Worm (Caenorhabditis elegans) whole organism, young adult: ENCODE results near the gene dhs-20.
A peak's percentile ranks its signal among the peaks of the same experiment; 100 is the strongest.

Experiments
- B0019.2 ChIP-seq: fragments of 200-800 bp; sonication (Bioruptor generic); conservative IDR thresholded peaks from 2 replicates; pipeline ENCODE4 v1.3.6; 2022; ENCODE audit warnings: missing genetic modification reagents, missing genetic modification characterization, missing compliant biosample characterization
- D2030.7 ChIP-seq: fragments of 200-800 bp; sonication (Bioruptor generic); IDR thresholded peaks from 2 replicates; pipeline ENCODE4 v1.3.6; 2022; ENCODE audit warnings: missing genetic modification reagents, missing genetic modification characterization, missing compliant biosample characterization
- F49E8.2 ChIP-seq: sonication (generic microtip); optimal IDR thresholded peaks from 3 replicates; lab custom pipeline; 2017; ENCODE audit warnings: missing genetic modification characterization, mild to moderate bottlenecking, missing compliant biosample characterization, antibody characterized with exemption, moderate library complexity; ENCODE audit not compliant: insufficient read depth
- F57C9.4 ChIP-seq: sonication (generic microtip); optimal IDR thresholded peaks from 2 replicates; lab custom pipeline; 2017; ENCODE audit warnings: mild to moderate bottlenecking, missing genetic modification characterization, missing compliant biosample characterization
- T07F8.4 ChIP-seq: sonication (generic microtip); optimal IDR thresholded peaks from 2 replicates; lab custom pipeline; 2016; ENCODE audit warnings: mild to moderate bottlenecking, missing genetic modification characterization, moderate library complexity, missing compliant biosample characterization
- Y53F4B.3 ChIP-seq: fragments of 200-800 bp; sonication (Bioruptor generic); IDR thresholded peaks from 2 replicates; pipeline ENCODE4 v1.3.6; 2022; ENCODE audit warnings: missing genetic modification reagents, missing genetic modification characterization, missing compliant biosample characterization
- Y53G8AR.9 ChIP-seq: fragments of 200-800 bp; sonication (Bioruptor generic); conservative IDR thresholded peaks from 2 replicates; pipeline ENCODE4 v1.3.6; 2022; ENCODE audit warnings: missing genetic modification reagents, missing genetic modification characterization, missing compliant biosample characterization
- Y56A3A.18 ChIP-seq: fragments of 200-800 bp; sonication (Bioruptor generic); IDR thresholded peaks from 2 replicates; pipeline ENCODE4 v1.3.6; 2022; ENCODE audit warnings: missing genetic modification reagents, missing genetic modification characterization, missing compliant biosample characterization
- Y79H2A.3 ChIP-seq: fragments of 200-800 bp; sonication (Bioruptor generic); conservative IDR thresholded peaks from 2 replicates; pipeline ENCODE4 v1.3.6; 2022; ENCODE audit warnings: missing genetic modification reagents, missing genetic modification characterization, missing compliant biosample characterization
- akir-1 ChIP-seq: fragments of 200-800 bp; sonication (Bioruptor generic); optimal IDR thresholded peaks from 2 replicates; lab custom pipeline; 2018; ENCODE audit warnings: mild to moderate bottlenecking, missing genetic modification characterization, moderate library complexity, missing compliant biosample characterization
- aptf-3 ChIP-seq: fragments of 200-800 bp; sonication (Bioruptor generic); IDR thresholded peaks from 2 replicates; pipeline ENCODE4 v1.3.6; 2022; ENCODE audit warnings: missing genetic modification characterization, missing compliant biosample characterization
- attf-3 ChIP-seq: fragments of 200-800 bp; sonication (Bioruptor generic); conservative IDR thresholded peaks from 2 replicates; pipeline ENCODE4 v1.3.6; 2022; ENCODE audit warnings: missing genetic modification reagents, missing genetic modification characterization, missing compliant biosample characterization
- bed-2 ChIP-seq: fragments of 200-800 bp; sonication (Bioruptor generic); IDR thresholded peaks from 2 replicates; pipeline ENCODE4 v1.3.6; 2022; ENCODE audit warnings: missing genetic modification reagents, missing genetic modification characterization, missing compliant biosample characterization
- ccch-3 ChIP-seq: fragments of 200-800 bp; sonication (Bioruptor generic); optimal IDR thresholded peaks from 2 replicates; lab custom pipeline; 2018; ENCODE audit warnings: mild to moderate bottlenecking, missing genetic modification characterization, missing compliant biosample characterization
- ceh-27 ChIP-seq: fragments of 200-800 bp; sonication (Bioruptor generic); optimal IDR thresholded peaks from 2 replicates; lab custom pipeline; 2018; ENCODE audit warnings: mild to moderate bottlenecking, missing genetic modification characterization, moderate library complexity, missing compliant biosample characterization
- ceh-40 ChIP-seq: fragments of 200-800 bp; sonication (Bioruptor generic); IDR thresholded peaks from 2 replicates; pipeline ENCODE4 v1.3.6; 2022; ENCODE audit warnings: missing genetic modification characterization, missing compliant biosample characterization
- chd-7 ChIP-seq: sonication (generic microtip); optimal IDR thresholded peaks from 2 replicates; lab custom pipeline; 2016; ENCODE audit warnings: mild to moderate bottlenecking, missing genetic modification characterization, moderate library complexity, missing compliant biosample characterization
- die-1 ChIP-seq: sonication (generic microtip); optimal IDR thresholded peaks from 2 replicates; lab custom pipeline; 2016; ENCODE audit warnings: missing genotype, mild to moderate bottlenecking, missing genetic modification characterization, missing compliant biosample characterization
- efl-1 ChIP-seq: fragments of 150-350 bp; optimal IDR thresholded peaks from 2 replicates; lab custom pipeline; 2014; ENCODE audit warnings: missing biosample characterization, missing genetic modification reagents, missing genetic modification characterization
- egl-18 ChIP-seq: fragments of 200-800 bp; sonication (Bioruptor generic); IDR thresholded peaks from 2 replicates; pipeline ENCODE4 v1.3.6; 2022; ENCODE audit warnings: missing genetic modification reagents, missing genetic modification characterization, missing compliant biosample characterization
- fkh-3 ChIP-seq: sonication (generic microtip); optimal IDR thresholded peaks from 2 replicates; lab custom pipeline; 2016; ENCODE audit warnings: mild to moderate bottlenecking, missing genetic modification characterization, missing compliant biosample characterization
- hmg-1.2 ChIP-seq: fragments of 200-800 bp; sonication (Bioruptor generic); IDR thresholded peaks from 2 replicates; pipeline ENCODE4 v1.3.6; 2022; ENCODE audit warnings: missing genetic modification reagents, missing genetic modification characterization, missing compliant biosample characterization
- hrde-1 ChIP-seq: sonication (generic microtip); optimal IDR thresholded peaks from 2 replicates; lab custom pipeline; 2016; ENCODE audit warnings: missing genetic modification characterization, mild to moderate bottlenecking, missing compliant biosample characterization, moderate library complexity, missing genotype, missing genetic modification reagents, borderline replicate concordance
- lag-1 ChIP-seq: fragments of 200-800 bp; sonication (Bioruptor generic); IDR thresholded peaks from 2 replicates; pipeline ENCODE4 v1.3.6; 2022; ENCODE audit warnings: missing genetic modification reagents, missing genetic modification characterization, missing compliant biosample characterization
- let-607 ChIP-seq, 2 experiments: fragments of 200-800 bp in 1 of 2; sonication (Bioruptor generic) in 1 of 2; sonication (generic microtip) in 1 of 2; optimal IDR thresholded peaks; 2 replicates each; lab custom pipeline; 2016 to 2018; ENCODE audit warnings: mild to moderate bottlenecking in 2 of 2, missing compliant biosample characterization in 2 of 2, missing genetic modification characterization in 2 of 2, moderate library complexity in 2 of 2, missing genotype in 1 of 2
- lin-26 ChIP-seq: fragments of 200-800 bp; sonication (Bioruptor generic); IDR thresholded peaks from 2 replicates; pipeline ENCODE4 v1.3.6; 2022; ENCODE audit warnings: missing genetic modification reagents, missing genetic modification characterization, missing compliant biosample characterization
- madf-10 ChIP-seq: sonication (generic microtip); optimal IDR thresholded peaks from 2 replicates; lab custom pipeline; 2016; ENCODE audit warnings: mild to moderate bottlenecking, missing genetic modification characterization, missing compliant biosample characterization
- madf-6 ChIP-seq: fragments of 200-800 bp; sonication (Bioruptor generic); IDR thresholded peaks from 2 replicates; pipeline ENCODE4 v1.3.6; 2022; ENCODE audit warnings: missing genetic modification reagents, missing genetic modification characterization, missing compliant biosample characterization
- mel-28 ChIP-seq: sonication (generic microtip); optimal IDR thresholded peaks from 2 replicates; lab custom pipeline; 2016; ENCODE audit warnings: borderline replicate concordance, mild to moderate bottlenecking, missing genetic modification characterization, missing compliant biosample characterization
- mes-4 ChIP-seq: sonication (generic microtip); optimal IDR thresholded peaks from 2 replicates; lab custom pipeline; 2016; ENCODE audit warnings: missing genotype, missing genetic modification characterization, missing compliant biosample characterization
- mxl-1 ChIP-seq: sonication (generic microtip); optimal IDR thresholded peaks from 2 replicates; lab custom pipeline; 2016; ENCODE audit warnings: missing genetic modification characterization, missing compliant biosample characterization
- nfya-2 ChIP-seq: fragments of 200-800 bp; sonication (Bioruptor generic); IDR thresholded peaks from 2 replicates; pipeline ENCODE4 v1.3.6; 2022; ENCODE audit warnings: missing genetic modification reagents, missing genetic modification characterization, missing compliant biosample characterization
- nfyb-1 ChIP-seq: fragments of 200-800 bp; sonication (Bioruptor generic); IDR thresholded peaks from 2 replicates; pipeline ENCODE4 v1.3.6; 2022; ENCODE audit warnings: missing genetic modification reagents, missing genetic modification characterization, missing compliant biosample characterization
- pbrm-1 ChIP-seq: fragments of 200-800 bp; sonication (Bioruptor generic); IDR thresholded peaks from 2 replicates; pipeline ENCODE4 v1.3.6; 2022; ENCODE audit warnings: missing genetic modification reagents, missing genetic modification characterization, missing compliant biosample characterization
- rec-8 ChIP-seq, 2 experiments: sonication (generic microtip); optimal IDR thresholded peaks; 2 replicates each; lab custom pipeline; 2016; ENCODE audit warnings: mild to moderate bottlenecking in 2 of 2, missing genetic modification characterization in 2 of 2, missing genetic modification reagents in 2 of 2, missing genotype in 2 of 2, missing biosample characterization in 1 of 2, missing compliant biosample characterization in 1 of 2, moderate library complexity in 1 of 2
- repo-1 ChIP-seq: sonication (generic microtip); optimal IDR thresholded peaks from 2 replicates; lab custom pipeline; 2017; ENCODE audit warnings: mild to moderate bottlenecking, missing genetic modification characterization, missing compliant biosample characterization
- rpc-1 ChIP-seq, 2 experiments: fragments of 150-350 bp in 1 of 2; sonication (generic microtip) in 1 of 2; optimal IDR thresholded peaks; 2 replicates each; lab custom pipeline; 2014 to 2018; ENCODE audit warnings: missing biosample characterization in 1 of 2, missing genetic modification characterization in 1 of 2, missing genetic modification reagents in 1 of 2, missing genotype in 1 of 2
- snpc-1.1 ChIP-seq: sonication (generic microtip); optimal IDR thresholded peaks from 2 replicates; lab custom pipeline; 2017; ENCODE audit warnings: missing genetic modification characterization, mild to moderate bottlenecking, missing compliant biosample characterization, antibody characterized with exemption, moderate library complexity, missing genotype, missing genetic modification reagents; ENCODE audit not compliant: insufficient read depth
- snpc-3.4 ChIP-seq: sonication (generic microtip); optimal IDR thresholded peaks from 2 replicates; lab custom pipeline; 2017; ENCODE audit warnings: missing genetic modification characterization, mild to moderate bottlenecking, missing compliant biosample characterization, antibody characterized with exemption, moderate library complexity, missing genotype, missing genetic modification reagents
- snpc-4 ChIP-seq, 5 experiments: fragments of 150-350 bp in 1 of 5; sonication (generic microtip) in 4 of 5; optimal IDR thresholded peaks; 2 replicates each; lab custom pipeline; 2014 to 2018; ENCODE audit warnings: missing genetic modification characterization in 5 of 5, missing biosample characterization in 3 of 5, antibody characterized with exemption in 2 of 5, mild to moderate bottlenecking in 2 of 5, missing compliant biosample characterization in 2 of 5, missing genotype in 2 of 5, moderate library complexity in 2 of 5, missing genetic modification reagents in 1 of 5
- somi-1 ChIP-seq: fragments of 200-800 bp; sonication (Bioruptor generic); optimal IDR thresholded peaks from 2 replicates; lab custom pipeline; 2018; ENCODE audit warnings: mild to moderate bottlenecking, missing genetic modification characterization, missing compliant biosample characterization
- tbp1 ChIP-seq: fragments of 200-800 bp; sonication (Bioruptor generic); optimal IDR thresholded peaks from 2 replicates; lab custom pipeline; 2018; ENCODE audit warnings: mild to moderate bottlenecking, missing genetic modification characterization, missing compliant biosample characterization
- zfh-2 ChIP-seq: fragments of 200-800 bp; sonication (Bioruptor generic); conservative IDR thresholded peaks from 2 replicates; pipeline ENCODE4 v1.3.6; 2022; ENCODE audit warnings: missing genetic modification reagents, missing genetic modification characterization, missing compliant biosample characterization
- ztf-18 ChIP-seq: sonication (generic microtip); optimal IDR thresholded peaks from 2 replicates; lab custom pipeline; 2016; ENCODE audit warnings: missing genotype, mild to moderate bottlenecking, missing genetic modification characterization, missing compliant biosample characterization
- ztf-25 ChIP-seq: fragments of 200-800 bp; sonication (Bioruptor generic); IDR thresholded peaks from 2 replicates; pipeline ENCODE4 v1.3.6; 2022; ENCODE audit warnings: missing genetic modification reagents, missing genetic modification characterization, missing compliant biosample characterization

Gene dhs-20

DNA sequence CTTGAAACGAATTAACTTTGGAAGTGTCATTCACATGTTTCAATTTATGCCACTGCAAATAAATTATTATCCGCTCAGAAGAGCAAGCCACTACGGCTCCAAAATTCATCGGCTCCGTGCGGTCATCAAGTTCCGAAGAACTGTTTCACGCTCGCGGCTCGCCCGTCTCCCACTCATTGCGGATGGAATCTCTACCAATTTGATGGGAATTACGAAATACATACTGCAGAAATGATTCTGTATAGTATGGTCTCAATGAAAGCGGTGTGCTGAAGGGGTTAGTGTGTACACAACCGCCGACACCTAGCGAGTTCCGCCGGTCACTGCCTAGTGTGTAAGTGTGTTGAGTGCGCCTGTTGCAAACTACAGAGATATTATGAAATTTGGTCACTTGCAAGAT, 19.2 kb downstream of the dhs-20 start (continued):
- TF ChIP-seq snpc-1.1 (tag; lab: Kevin White, UChicago) (peak; percentile 94), hmg-1.2 (GFP tag; lab: Robert Waterston, UW) (peak; percentile 81), rec-8 (tag; optimal IDR thresholded peaks at IDR 0.05; lab: Kevin White, UChicago) (peak in 1 of 2 experiments; percentile 22), ztf-18 (peak; percentile 17), fkh-3 (no peak), lag-1 (no peak), chd-7 (tag; lab: Kevin White, UChicago) (no peak), mel-28 (no peak), akir-1 (GFP tag; lab: Kevin White, UChicago) (no peak), bed-2 (GFP tag; lab: Robert Waterston, UW) (no peak), F49E8.2 (tag; lab: Kevin White, UChicago) (peak; percentile 56), snpc-3.4 (peak; percentile 84), snpc-4 (GFP tag; optimal IDR thresholded peaks at IDR 0.05; lab: Kevin White, UChicago) (peak; percentile 91), snpc-4 (tag; optimal IDR thresholded peaks at IDR 0.05; lab: Kevin White, UChicago) (peak; percentile 90 to 97 (median 93)), rpc-1 (optimal IDR thresholded peaks at IDR 0.05; lab: Kevin White, UChicago) (no peak), rpc-1 (tag; optimal IDR thresholded peaks at IDR 0.05; lab: Kevin White, UChicago) (peak; percentile 11), Y79H2A.3 (no peak), tbp1 (peak; percentile 71), madf-6 (GFP tag; lab: Robert Waterston, UW) (peak; percentile 70; the same call in 1 of the 2 replicates), Y56A3A.18 (GFP tag; lab: Robert Waterston, UW) (no peak)

DNA sequence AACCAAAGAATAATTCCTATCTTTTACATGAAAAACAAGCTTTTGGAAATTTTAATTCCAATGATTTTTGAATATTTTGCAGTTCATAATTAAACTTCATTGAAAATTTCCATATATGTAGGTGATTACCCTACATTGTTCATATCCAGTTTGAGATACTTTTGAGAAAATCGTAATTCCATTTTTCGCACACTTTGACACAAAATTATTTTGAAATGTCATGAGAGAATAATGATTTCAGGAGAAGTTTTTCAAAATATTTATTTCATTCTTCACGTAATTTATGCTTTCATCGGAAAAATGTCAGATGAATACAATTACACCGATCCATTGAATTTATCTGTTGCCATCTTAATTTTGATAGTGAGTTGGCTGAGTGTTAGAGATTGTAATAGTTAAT, 21.2 kb downstream of the dhs-20 start, which contains the start of gene srx-88:
Gene srx-88, plus strand, starts transcription at position 301 of the 400 bp plus-strand sequence.
- no peak for TF ChIP-seq D2030.7 (GFP tag; lab: Robert Waterston, UW)
- no peak for TF ChIP-seq mxl-1 (tag; lab: Kevin White, UChicago)
- TF ChIP-seq Y53F4B.3 (GFP tag; lab: Robert Waterston, UW) = no peak
- no peak for TF ChIP-seq pbrm-1 (GFP tag; lab: Robert Waterston, UW)
- TF ChIP-seq aptf-3 = no peak
- TF ChIP-seq hrde-1 (tag; lab: Kevin White, UChicago) = no peak
- no peak for TF ChIP-seq zfh-2 (GFP tag; lab: Robert Waterston, UW)
- TF ChIP-seq T07F8.4 (tag; lab: Kevin White, UChicago) = no peak
- TF ChIP-seq F57C9.4 (tag; lab: Kevin White, UChicago) = no peak
- TF ChIP-seq repo-1 (tag; lab: Kevin White, UChicago) = no peak
- TF ChIP-seq attf-3 = no peak
- TF ChIP-seq die-1 (tag; lab: Kevin White, UChicago) = no peak
- no peak for TF ChIP-seq ccch-3 (GFP tag; lab: Kevin White, UChicago)
- TF ChIP-seq, all 124 proteins: peak for 0

- TF ChIP-seq ceh-40 (GFP tag; lab: Robert Waterston, UW) (no peak), lin-26 (GFP tag; lab: Robert Waterston, UW) (no peak), madf-10 (tag; lab: Kevin White, UChicago) (no peak), nfyb-1 (GFP tag; lab: Robert Waterston, UW) (no peak), ceh-27 (GFP tag; lab: Kevin White, UChicago) (no peak), efl-1 (GFP tag; lab: Kevin White, UChicago) (no peak), Y53G8AR.9 (GFP tag; lab: Robert Waterston, UW) (no peak), somi-1 (GFP tag; lab: Kevin White, UChicago) (no peak), egl-18 (GFP tag; lab: Robert Waterston, UW) (no peak), let-607 (tag; optimal IDR thresholded peaks at IDR 0.05; lab: Kevin White, UChicago) (no peak), ztf-25 (no peak), nfya-2 (GFP tag; lab: Robert Waterston, UW) (no peak), B0019.2 (no peak), mes-4 (tag; lab: Kevin White, UChicago) (no peak), madf-6 (GFP tag; lab: Robert Waterston, UW) (no peak)
Observed at ce11 chrV:11580826-11581225, 23.5 kb downstream of the dhs-20 start, which contains the start of gene srx-90. srx-90 (plus strand) TSS chrV:11581126.
